Worm (Caenorhabditis elegans) whole organism, early embryonic: ENCODE results near the gene snap-1.

Experiments
- B0310.2 ChIP-seq: sonication (generic microtip); optimal IDR thresholded peaks from 2 replicates; lab custom pipeline; 2016; ENCODE audit warnings: mild to moderate bottlenecking, missing genetic modification characterization, missing compliant biosample characterization
- F13C5.2 ChIP-seq: sonication (generic microtip); optimal IDR thresholded peaks from 2 replicates; lab custom pipeline; 2017; ENCODE audit warnings: mild to moderate bottlenecking, missing genetic modification characterization, inconsistent platforms, missing compliant biosample characterization
- aly-1 ChIP-seq: sonication (generic microtip); optimal IDR thresholded peaks from 2 replicates; lab custom pipeline; 2016; ENCODE audit warnings: missing genetic modification characterization, missing compliant biosample characterization
- ama-1 ChIP-seq: fragments of 150-350 bp; optimal IDR thresholded peaks from 2 replicates; lab custom pipeline; 2014
- ceh-13 ChIP-seq: fragments of 200-800 bp; sonication (Bioruptor generic); optimal IDR thresholded peaks from 2 replicates; lab custom pipeline; 2018; ENCODE audit warnings: mild to moderate bottlenecking, missing genetic modification characterization, missing compliant biosample characterization
- ceh-36 ChIP-seq: sonication (generic microtip); optimal IDR thresholded peaks from 2 replicates; lab custom pipeline; 2016; ENCODE audit warnings: missing genetic modification characterization, inconsistent platforms, missing compliant biosample characterization
- ets-7 ChIP-seq: sonication (generic microtip); optimal IDR thresholded peaks from 2 replicates; lab custom pipeline; 2016; ENCODE audit warnings: missing genotype, missing genetic modification characterization, missing compliant biosample characterization
- flt-1 ChIP-seq: fragments of 200-800 bp; sonication (Bioruptor generic); IDR thresholded peaks from 2 replicates; pipeline ENCODE4 v1.3.6; 2022; ENCODE audit warnings: missing genetic modification characterization, missing compliant biosample characterization
- hmbx-1 ChIP-seq: sonication (generic microtip); optimal IDR thresholded peaks from 2 replicates; lab custom pipeline; 2016; ENCODE audit warnings: mild to moderate bottlenecking, missing genetic modification characterization, missing compliant biosample characterization
- hmg-4 ChIP-seq: fragments of 200-800 bp; sonication (Bioruptor generic); optimal IDR thresholded peaks from 2 replicates; lab custom pipeline; 2018; ENCODE audit warnings: mild to moderate bottlenecking, missing genetic modification characterization, missing compliant biosample characterization
- hnd-1 ChIP-seq: sonication (generic microtip); optimal IDR thresholded peaks from 2 replicates; lab custom pipeline; 2016; ENCODE audit warnings: missing genetic modification characterization, missing compliant biosample characterization
- pes-1 ChIP-seq: fragments of 200-800 bp; sonication (Bioruptor generic); IDR thresholded peaks from 2 replicates; pipeline ENCODE4 v1.3.6; 2022; ENCODE audit warnings: missing genetic modification reagents, missing genetic modification characterization, missing compliant biosample characterization
- scrt-1 ChIP-seq: fragments of 200-800 bp; sonication (Bioruptor generic); IDR thresholded peaks from 2 replicates; pipeline ENCODE4 v1.3.6; 2022; ENCODE audit warnings: missing genetic modification characterization, missing compliant biosample characterization
- sea-1 ChIP-seq: fragments of 200-800 bp; sonication (Bioruptor generic); conservative IDR thresholded peaks from 2 replicates; pipeline ENCODE4 v1.3.6; 2022; ENCODE audit warnings: missing genetic modification characterization, missing compliant biosample characterization
- tbx-11 ChIP-seq: fragments of 200-800 bp; sonication (Bioruptor generic); IDR thresholded peaks from 2 replicates; pipeline ENCODE4 v1.3.6; 2022; ENCODE audit warnings: missing genetic modification characterization, missing compliant biosample characterization
- tbx-37 ChIP-seq: fragments of 200-800 bp; sonication (Bioruptor generic); conservative IDR thresholded peaks from 2 replicates; pipeline ENCODE4 v1.3.6; 2022; ENCODE audit warnings: missing genetic modification reagents, missing genetic modification characterization, missing compliant biosample characterization
- tra-4 ChIP-seq: sonication (generic microtip); optimal IDR thresholded peaks from 2 replicates; lab custom pipeline; 2017; ENCODE audit warnings: missing genetic modification characterization, missing compliant biosample characterization

Gene snap-1

DNA sequence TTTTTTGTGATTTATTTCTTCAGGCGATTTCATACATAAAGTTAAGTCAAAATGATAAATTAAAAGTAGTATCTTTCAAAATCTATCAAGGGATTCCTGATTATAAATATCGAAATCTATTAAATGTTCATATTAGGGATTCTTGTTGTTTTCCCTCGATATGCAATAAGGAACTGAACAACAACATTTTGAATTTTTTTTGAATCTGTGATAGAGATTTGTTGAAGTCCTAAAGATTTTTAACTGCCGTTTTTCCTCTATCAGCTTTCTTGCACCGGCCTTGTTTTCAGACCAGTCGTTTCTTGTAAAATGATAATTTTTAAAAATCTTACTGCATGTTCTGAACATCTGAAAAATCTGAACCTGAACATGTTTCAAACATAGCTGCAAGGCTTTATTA is 25.3 kb downstream of the snap-1 start:
- no peak for TF ChIP-seq ceh-36 (tag; lab: Kevin White, UChicago)

DNA sequence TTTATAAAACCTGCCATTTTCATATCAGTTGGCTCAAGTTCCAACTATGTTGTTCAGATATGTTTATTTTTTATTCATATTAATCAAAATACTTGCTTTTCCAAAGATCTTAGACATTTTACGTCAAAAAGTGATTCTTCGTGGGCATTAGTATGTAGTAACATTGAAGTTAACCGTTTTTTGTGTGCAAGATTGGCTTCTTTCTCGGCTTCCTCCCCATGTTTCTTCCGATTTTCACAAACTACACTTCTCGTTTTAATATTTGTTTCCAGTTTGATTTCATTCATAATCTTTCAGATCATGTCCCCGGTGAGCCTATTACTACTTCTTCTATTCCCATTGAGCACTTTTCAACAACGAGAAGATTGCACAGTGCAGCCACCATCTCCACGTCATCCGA is 27.0 kb downstream of the snap-1 start, which contains the start of gene sul-2:
sul-2 (plus strand) TSS at position 301 of the 400 bp plus-strand sequence.
- no peak for TF ChIP-seq tbx-37 (GFP tag; lab: Robert Waterston, UW)
- TF ChIP-seq ama-1: no peak
- TF ChIP-seq ets-7 (tag; lab: Kevin White, UChicago): no peak
- no peak for TF ChIP-seq hnd-1 (tag; lab: Kevin White, UChicago)
- TF ChIP-seq flt-1: no peak
- no peak for TF ChIP-seq hmg-4 (GFP tag; lab: Kevin White, UChicago)
- no peak for TF ChIP-seq pes-1
- TF ChIP-seq aly-1 (tag; lab: Kevin White, UChicago): no peak
- TF ChIP-seq tra-4 (tag; lab: Kevin White, UChicago): no peak
- TF ChIP-seq tbx-11: no peak
- TF ChIP-seq B0310.2 (tag; lab: Kevin White, UChicago): no peak
- no peak for TF ChIP-seq ceh-13 (GFP tag; lab: Kevin White, UChicago)
- no peak for TF ChIP-seq hmbx-1 (tag; lab: Kevin White, UChicago)
- no peak for TF ChIP-seq ceh-36 (tag; lab: Kevin White, UChicago)

DNA sequence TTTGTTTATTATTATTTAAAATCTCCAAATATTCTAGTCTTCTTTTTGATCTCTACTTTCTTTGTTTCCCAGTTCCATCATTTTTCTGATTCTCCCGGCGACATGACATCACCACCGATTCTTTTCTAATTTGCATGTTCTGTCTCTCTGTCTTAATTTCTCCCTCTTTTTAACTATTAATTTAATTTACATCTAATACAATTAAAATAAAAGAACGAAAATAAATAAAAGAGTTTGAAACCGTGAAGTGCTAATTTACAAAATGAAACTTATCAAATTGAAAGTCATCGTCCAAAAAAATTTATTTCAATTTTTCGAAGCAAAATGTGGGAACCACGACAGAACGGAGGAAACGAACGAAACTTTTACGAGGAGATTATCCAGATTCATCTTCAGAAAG is 29.2 kb downstream of the snap-1 start, which contains the start of gene F20D6.6:
F20D6.6 (plus strand) TSS at position 301 of the 400 bp plus-strand sequence.
- TF ChIP-seq hmg-4 (GFP tag; lab: Kevin White, UChicago) (no peak), ceh-36 (tag; lab: Kevin White, UChicago) (no peak), pes-1 (no peak), tra-4 (tag; lab: Kevin White, UChicago) (no peak), tbx-11 (no peak), sea-1 (GFP tag; lab: Robert Waterston, UW) (no peak), ama-1 (no peak), ceh-13 (GFP tag; lab: Kevin White, UChicago) (no peak), aly-1 (tag; lab: Kevin White, UChicago) (no peak), hnd-1 (tag; lab: Kevin White, UChicago) (no peak), hmbx-1 (tag; lab: Kevin White, UChicago) (no peak), flt-1 (no peak), ets-7 (tag; lab: Kevin White, UChicago) (no peak), scrt-1 (GFP tag; lab: Robert Waterston, UW) (no peak), F13C5.2 (tag; lab: Kevin White, UChicago) (no peak), tbx-37 (GFP tag; lab: Robert Waterston, UW) (no peak)

DNA sequence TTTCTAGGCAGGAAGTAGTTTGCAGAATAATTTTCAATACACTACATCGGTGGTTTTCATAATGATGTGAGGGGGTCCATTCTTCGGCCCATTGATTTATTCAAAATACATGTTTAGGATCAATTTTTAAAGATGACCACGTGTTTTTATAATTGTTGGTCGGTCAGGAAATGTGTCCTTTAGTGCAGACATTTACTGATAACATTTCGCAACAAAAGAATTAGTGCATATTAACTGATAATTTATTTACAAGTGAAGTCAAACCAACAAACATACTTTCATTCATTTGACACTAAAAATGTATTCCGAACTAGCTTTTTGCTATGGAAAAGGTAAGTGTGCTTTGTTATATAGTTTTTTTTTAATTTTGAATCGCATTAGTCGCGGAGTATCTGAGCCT is 31.3 kb downstream of the snap-1 start, which contains the start of gene F20D6.5:
F20D6.5 (plus strand) TSS at position 259 of the 400 bp plus-strand sequence.
- no peak for TF ChIP-seq tbx-37 (GFP tag; lab: Robert Waterston, UW)
- TF ChIP-seq hnd-1 (tag; lab: Kevin White, UChicago): no peak
- TF ChIP-seq hmg-4 (GFP tag; lab: Kevin White, UChicago): no peak
- no peak for TF ChIP-seq tbx-11
- no peak for TF ChIP-seq pes-1
- TF ChIP-seq scrt-1 (GFP tag; lab: Robert Waterston, UW): no peak
- no peak for TF ChIP-seq ceh-36 (tag; lab: Kevin White, UChicago)

DNA sequence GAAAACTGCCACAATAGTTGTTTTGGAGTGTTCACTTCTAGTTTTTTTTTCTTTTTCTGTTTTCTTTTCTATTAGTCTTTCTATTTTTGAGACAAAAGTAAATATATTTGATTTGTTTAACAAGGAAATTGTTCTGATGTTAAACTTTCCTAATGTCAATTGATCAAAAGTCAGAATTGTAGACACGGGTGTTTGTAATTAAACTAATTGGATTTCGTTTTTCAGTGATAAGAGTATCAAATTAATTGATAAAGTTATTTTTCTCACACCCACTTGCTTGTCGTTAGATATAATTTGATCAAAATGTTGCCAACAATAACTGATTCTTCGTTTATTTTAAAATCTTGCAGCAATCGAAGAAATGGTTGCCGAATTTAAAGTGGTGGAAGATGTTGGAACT is 32.8 kb downstream of the snap-1 start:
- TF ChIP-seq ama-1: no peak
- TF ChIP-seq tbx-11: no peak
- TF ChIP-seq F13C5.2 (tag; lab: Kevin White, UChicago): no peak
- no peak for TF ChIP-seq hnd-1 (tag; lab: Kevin White, UChicago)
- no peak for TF ChIP-seq hmbx-1 (tag; lab: Kevin White, UChicago)
- TF ChIP-seq hmg-4 (GFP tag; lab: Kevin White, UChicago): no peak

DNA sequence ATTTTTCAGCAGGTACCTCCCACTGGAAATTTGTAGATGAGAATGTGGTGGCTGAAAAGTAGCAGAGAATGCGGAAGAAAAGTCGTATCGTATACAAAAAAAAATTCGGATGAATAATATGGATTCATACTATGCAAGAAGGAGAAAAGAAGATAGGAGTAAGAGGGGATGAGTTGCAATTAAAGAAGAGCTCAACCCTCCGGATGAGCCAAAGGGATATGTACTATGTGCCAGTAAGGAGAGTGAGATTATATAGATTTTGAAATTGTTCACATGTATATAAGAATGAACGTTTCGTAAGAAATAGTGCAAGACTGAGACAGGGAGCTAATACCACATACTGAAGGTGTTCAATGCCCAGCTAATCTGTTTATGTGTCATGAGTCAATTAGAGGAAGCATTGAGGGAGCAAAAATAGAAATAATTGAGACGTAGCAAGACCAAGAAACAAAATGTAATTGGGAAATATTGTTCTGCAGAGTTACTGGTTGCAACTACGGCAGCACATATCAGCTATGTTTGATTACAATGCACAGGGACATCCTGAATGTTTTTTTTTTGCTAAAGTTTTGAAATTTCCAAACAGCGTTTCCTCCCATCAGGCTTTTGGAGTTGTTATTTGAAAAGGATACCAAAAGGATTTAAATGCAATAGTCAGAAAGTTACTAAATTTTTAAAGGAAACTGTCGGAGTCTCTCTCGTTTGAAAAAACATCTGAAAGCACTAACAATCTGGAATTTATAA is 38.0 kb downstream of the snap-1 start, which contains the start of gene F20D6.8:
F20D6.8 (minus strand) TSS at position 51 of the 744 bp plus-strand sequence.
- TF ChIP-seq ceh-13 (GFP tag; lab: Kevin White, UChicago) (no peak), scrt-1 (GFP tag; lab: Robert Waterston, UW) (no peak), tbx-11 (no peak), ama-1 (no peak), hnd-1 (tag; lab: Kevin White, UChicago) (no peak), aly-1 (tag; lab: Kevin White, UChicago) (no peak), pes-1 (no peak), sea-1 (GFP tag; lab: Robert Waterston, UW) (no peak), hmg-4 (GFP tag; lab: Kevin White, UChicago) (no peak), flt-1 (no peak), tra-4 (tag; lab: Kevin White, UChicago) (no peak), ceh-36 (tag; lab: Kevin White, UChicago) (no peak), ets-7 (tag; lab: Kevin White, UChicago) (no peak), hmbx-1 (tag; lab: Kevin White, UChicago) (no peak)

DNA sequence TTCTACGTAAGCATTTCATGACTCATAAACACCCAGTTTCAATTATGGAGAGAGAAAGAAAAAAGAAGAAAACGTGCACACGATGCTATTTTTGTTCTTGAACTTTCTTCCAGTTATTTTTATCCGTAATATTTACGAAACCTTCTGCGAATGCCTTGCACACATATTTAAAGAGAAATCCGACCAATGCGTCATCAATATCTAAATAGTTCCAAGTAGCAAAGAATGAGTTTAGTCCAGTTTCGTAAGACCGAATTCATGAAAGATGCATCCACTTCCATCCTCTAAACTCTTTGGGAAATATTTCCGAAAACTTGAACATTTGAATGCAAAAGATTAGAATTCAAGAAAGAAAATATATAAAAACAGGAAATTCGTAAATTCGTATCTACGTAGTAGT is 38.7 kb downstream of the snap-1 start:
- TF ChIP-seq B0310.2 (tag; lab: Kevin White, UChicago) (no peak), sea-1 (GFP tag; lab: Robert Waterston, UW) (no peak), flt-1 (no peak), tra-4 (tag; lab: Kevin White, UChicago) (no peak), hmbx-1 (tag; lab: Kevin White, UChicago) (no peak), tbx-11 (no peak), ama-1 (no peak), ceh-36 (tag; lab: Kevin White, UChicago) (no peak), ceh-13 (GFP tag; lab: Kevin White, UChicago) (no peak), aly-1 (tag; lab: Kevin White, UChicago) (no peak), tbx-37 (GFP tag; lab: Robert Waterston, UW) (no peak), hnd-1 (tag; lab: Kevin White, UChicago) (no peak), hmg-4 (GFP tag; lab: Kevin White, UChicago) (no peak), F13C5.2 (tag; lab: Kevin White, UChicago) (no peak), pes-1 (no peak), scrt-1 (GFP tag; lab: Robert Waterston, UW) (no peak), ets-7 (tag; lab: Kevin White, UChicago) (no peak)
